Worm (Caenorhabditis elegans) whole organism, L2 larva: ENCODE results near the gene Y55H10A.2.
"Not testable (repeated sequence)": the region's sequence is repeated elsewhere in the genome, so short reads cannot be mapped to it uniquely, and the experiment has no call there.

Experiments
- Y55F3AM.14 ChIP-seq: fragments of 200-800 bp; sonication (Bioruptor generic); optimal IDR thresholded peaks from 2 replicates; lab custom pipeline; 2018; ENCODE audit warnings: mild to moderate bottlenecking, missing genetic modification characterization, missing compliant biosample characterization
- ZK546.5 ChIP-seq: sonication (generic microtip); optimal IDR thresholded peaks from 2 replicates; lab custom pipeline; 2017; ENCODE audit warnings: missing biosample characterization, missing genetic modification characterization
- alr-1 ChIP-seq: fragments of 150-350 bp; optimal IDR thresholded peaks from 2 replicates; lab custom pipeline; 2014; ENCODE audit warnings: missing biosample characterization, missing genetic modification characterization
- aly-2 ChIP-seq: fragments of 150-350 bp; optimal IDR thresholded peaks from 2 replicates; lab custom pipeline; 2014; ENCODE audit warnings: missing biosample characterization, missing genetic modification characterization
- ama-1 ChIP-seq: fragments of 150-350 bp; optimal IDR thresholded peaks from 2 replicates; lab custom pipeline; 2018; ENCODE audit warnings: inconsistent platforms
- ceh-16 ChIP-seq: fragments of 150-350 bp; optimal IDR thresholded peaks from 2 replicates; lab custom pipeline; 2014; ENCODE audit warnings: missing biosample characterization, missing genetic modification characterization
- ceh-82 ChIP-seq: fragments of 150-350 bp; optimal IDR thresholded peaks from 2 replicates; lab custom pipeline; 2014; ENCODE audit warnings: missing biosample characterization, missing genetic modification characterization
- crh-2 ChIP-seq: sonication (generic microtip); optimal IDR thresholded peaks from 2 replicates; lab custom pipeline; 2017; ENCODE audit warnings: missing biosample characterization, missing genetic modification characterization
- dmd-4 ChIP-seq: sonication (generic microtip); optimal IDR thresholded peaks from 2 replicates; lab custom pipeline; 2017; ENCODE audit warnings: missing biosample characterization, missing genetic modification characterization
- egl-27 ChIP-seq: sonication (generic microtip); optimal IDR thresholded peaks from 3 replicates; lab custom pipeline; 2017; ENCODE audit warnings: missing biosample characterization, missing genetic modification reagents, missing genetic modification characterization
- elt-1 ChIP-seq: fragments of 150-350 bp; optimal IDR thresholded peaks from 2 replicates; lab custom pipeline; 2014; ENCODE audit warnings: missing biosample characterization, missing genetic modification characterization
- fos-1 ChIP-seq: fragments of 150-350 bp; optimal IDR thresholded peaks from 2 replicates; lab custom pipeline; 2014; ENCODE audit warnings: missing biosample characterization, missing genetic modification characterization
- gmeb-1 ChIP-seq: fragments of 150-350 bp; optimal IDR thresholded peaks from 2 replicates; lab custom pipeline; 2014; ENCODE audit warnings: missing biosample characterization, missing genetic modification characterization
- lin-13 ChIP-seq: fragments of 150-350 bp; optimal IDR thresholded peaks from 2 replicates; lab custom pipeline; 2014; ENCODE audit warnings: missing biosample characterization, missing genetic modification reagents, missing genetic modification characterization
- lsy-2 ChIP-seq, 2 experiments: fragments of 150-350 bp in 1 of 2; sonication (generic microtip) in 1 of 2; optimal IDR thresholded peaks; 2 replicates each; lab custom pipeline; 2014 to 2017; ENCODE audit warnings: missing biosample characterization in 2 of 2, missing genetic modification characterization in 2 of 2
- mab-5 ChIP-seq: fragments of 150-350 bp; optimal IDR thresholded peaks from 2 replicates; lab custom pipeline; 2014; ENCODE audit warnings: missing biosample characterization, missing genetic modification characterization
- mbf-1 ChIP-seq: sonication (generic microtip); optimal IDR thresholded peaks from 2 replicates; lab custom pipeline; 2017; ENCODE audit warnings: missing biosample characterization, missing genetic modification characterization
- nhr-10 ChIP-seq: sonication (generic microtip); optimal IDR thresholded peaks from 2 replicates; lab custom pipeline; 2017; ENCODE audit warnings: missing biosample characterization, missing genetic modification characterization
- nhr-11 ChIP-seq: fragments of 150-350 bp; optimal IDR thresholded peaks from 2 replicates; lab custom pipeline; 2014; ENCODE audit warnings: missing biosample characterization, missing genetic modification characterization
- nhr-12 ChIP-seq: fragments of 150-350 bp; optimal IDR thresholded peaks from 2 replicates; lab custom pipeline; 2014; ENCODE audit warnings: missing biosample characterization, missing genetic modification characterization
- nhr-129 ChIP-seq: fragments of 150-350 bp; optimal IDR thresholded peaks from 2 replicates; lab custom pipeline; 2014; ENCODE audit warnings: missing biosample characterization, missing genetic modification characterization
- nhr-21 ChIP-seq: fragments of 150-350 bp; optimal IDR thresholded peaks from 2 replicates; lab custom pipeline; 2014; ENCODE audit warnings: missing biosample characterization, missing genetic modification characterization
- nhr-6 ChIP-seq: fragments of 150-350 bp; optimal IDR thresholded peaks from 2 replicates; lab custom pipeline; 2014; ENCODE audit warnings: missing biosample characterization, missing genetic modification characterization
- sem-4 ChIP-seq: fragments of 150-350 bp; optimal IDR thresholded peaks from 2 replicates; lab custom pipeline; 2014; ENCODE audit warnings: missing biosample characterization, missing genetic modification reagents, missing genetic modification characterization
- skn-1 ChIP-seq: sonication (generic microtip); optimal IDR thresholded peaks from 2 replicates; lab custom pipeline; 2017; ENCODE audit warnings: missing biosample characterization, missing genetic modification characterization
- sma-3 ChIP-seq: sonication (generic microtip); optimal IDR thresholded peaks from 2 replicates; lab custom pipeline; 2016; ENCODE audit warnings: missing genetic modification reagents, missing genetic modification characterization, missing compliant biosample characterization
- sma-9 ChIP-seq, 2 experiments: fragments of 150-350 bp in 1 of 2; sonication (generic microtip) in 1 of 2; optimal IDR thresholded peaks; 2 replicates each; lab custom pipeline; 2014 to 2016; ENCODE audit warnings: missing genetic modification characterization in 2 of 2, mild to moderate bottlenecking in 1 of 2, missing biosample characterization in 1 of 2, missing compliant biosample characterization in 1 of 2, missing genetic modification reagents in 1 of 2, moderate library complexity in 1 of 2
- snpc-4 ChIP-seq: fragments of 150-350 bp; optimal IDR thresholded peaks from 2 replicates; lab custom pipeline; 2014; ENCODE audit warnings: missing biosample characterization, missing genetic modification characterization
- unc-55 ChIP-seq: fragments of 150-350 bp; sonication (generic microtip); optimal IDR thresholded peaks from 3 replicates; lab custom pipeline; 2014; ENCODE audit warnings: missing biosample characterization, missing genetic modification reagents, missing genetic modification characterization
- zag-1 ChIP-seq: fragments of 150-350 bp; optimal IDR thresholded peaks from 2 replicates; lab custom pipeline; 2014; ENCODE audit warnings: missing biosample characterization, missing genetic modification characterization
- ztf-11 ChIP-seq: sonication (generic microtip); optimal IDR thresholded peaks from 2 replicates; lab custom pipeline; 2017; ENCODE audit warnings: missing biosample characterization, missing genetic modification characterization
- ztf-4 ChIP-seq: fragments of 150-350 bp; optimal IDR thresholded peaks from 2 replicates; lab custom pipeline; 2014; ENCODE audit warnings: missing biosample characterization, missing genetic modification characterization

Y55H10A.2 gene

DNA sequence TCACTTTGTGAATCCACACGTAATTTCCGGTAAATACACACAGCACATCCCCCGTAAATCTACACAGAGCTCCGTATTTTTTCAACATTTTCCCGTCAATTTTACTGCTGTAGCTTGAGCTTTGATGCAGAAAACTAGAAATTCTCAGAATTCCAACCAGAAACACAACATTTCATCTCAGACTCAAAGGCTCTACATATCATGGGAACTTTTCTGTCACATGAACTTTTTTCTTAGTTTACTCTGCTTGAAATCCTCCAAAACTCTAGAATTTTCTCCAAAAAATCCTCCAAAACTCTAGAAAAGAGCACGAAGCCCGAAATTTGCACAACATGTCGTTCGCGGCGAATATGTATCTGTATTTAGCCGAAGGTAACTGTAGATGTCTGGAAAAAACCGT lies at the start of gene Y55H10A.2:
Y55H10A.2 (plus strand) TSS at position 301 of the 400 bp plus-strand sequence.
- TF ChIP-seq ceh-16 (tag; lab: Kevin White, UChicago) (no peak), fos-1 (no peak), ceh-82 (no peak)

DNA sequence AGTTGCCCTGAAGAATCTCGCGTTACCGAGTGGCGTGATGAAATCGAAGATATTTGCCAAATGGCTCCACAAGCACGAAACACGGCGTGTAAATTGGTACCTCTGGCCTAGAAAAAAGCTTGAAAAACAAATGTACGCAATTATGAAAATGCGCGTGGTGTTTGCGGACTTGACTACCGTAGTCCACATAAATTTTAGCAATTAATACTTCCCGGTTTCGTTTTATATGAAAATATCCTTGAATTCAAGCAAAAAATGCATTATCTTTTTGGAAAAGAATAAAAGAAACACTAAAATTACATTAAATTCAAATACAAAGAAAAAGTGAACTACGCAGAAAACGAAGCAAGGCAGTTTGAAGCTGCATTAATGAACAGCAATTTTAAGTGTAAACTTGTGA lies 49.2 kb upstream of the Y55H10A.2 start:
- TF ChIP-seq lsy-2 (tag; optimal IDR thresholded peaks at IDR 0.05; lab: Kevin White, UChicago) = peak in 1 of 2 experiments; percentile 44

DNA sequence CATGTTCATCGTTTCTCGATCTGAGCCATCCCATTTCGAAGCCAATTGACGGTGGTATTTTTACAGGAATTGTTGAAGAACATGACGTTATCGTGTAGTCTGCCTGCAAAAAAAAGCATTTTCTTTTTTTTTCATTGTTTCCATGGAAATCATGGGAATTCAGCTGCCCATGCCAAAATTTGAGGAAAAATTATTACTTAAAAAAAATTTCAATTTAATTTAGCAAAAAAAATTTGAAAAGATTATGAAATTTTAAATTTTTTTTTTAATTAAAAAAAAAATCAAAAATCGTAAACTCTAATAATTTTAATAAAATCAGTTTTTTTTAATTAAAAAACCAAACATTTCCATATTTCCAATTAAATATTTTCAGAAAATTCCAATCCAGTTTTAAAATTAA lies 31.6 kb upstream of the Y55H10A.2 start, which contains the start of gene F42A6.5:
F42A6.5 (minus strand) TSS at position 101 of the 400 bp plus-strand sequence.
- not testable (repeated sequence) for TF ChIP-seq elt-1; zag-1 (tag; lab: Kevin White, UChicago); ZK546.5 (tag; lab: Kevin White, UChicago)

DNA sequence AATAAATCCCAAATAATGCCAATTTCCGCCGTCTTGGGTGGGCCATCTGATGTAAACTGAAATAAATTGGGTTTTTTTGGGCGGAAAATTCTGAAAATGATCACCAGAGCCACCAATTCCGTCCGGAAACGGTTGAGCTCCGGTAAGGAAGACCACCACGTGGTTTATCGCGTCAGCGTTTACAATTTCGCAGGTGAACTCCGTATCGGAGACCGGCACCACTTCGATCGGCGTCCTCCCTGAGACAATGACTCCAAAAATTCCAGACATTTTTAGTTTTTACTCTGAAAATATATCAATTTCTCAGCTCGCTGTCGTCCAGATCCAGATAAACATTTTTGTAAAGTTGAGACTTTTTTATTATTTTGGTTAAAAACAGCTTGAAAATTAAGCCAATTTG lies 26.7 kb upstream of the Y55H10A.2 start, which contains the start of gene F42A6.6:
F42A6.6 (minus strand) TSS at position 289 of the 400 bp plus-strand sequence.
- TF ChIP-seq crh-2 (tag; lab: Kevin White, UChicago) = no peak
- peak; percentile 13 for TF ChIP-seq lin-13 (GFP tag; lab: Kevin White, UChicago)
- TF ChIP-seq nhr-21 (tag; lab: Kevin White, UChicago) = peak; percentile 11
- peak; percentile 29 for TF ChIP-seq sma-9 (GFP tag; optimal IDR thresholded peaks at IDR 0.05; lab: Kevin White, UChicago)
- no peak for TF ChIP-seq sma-9 (tag; optimal IDR thresholded peaks at IDR 0.05; lab: Kevin White, UChicago)
- TF ChIP-seq ztf-4 (tag; lab: Kevin White, UChicago) = no peak
- TF ChIP-seq gmeb-1 (tag; lab: Kevin White, UChicago) = peak; percentile 39
- TF ChIP-seq snpc-4 (tag; lab: Kevin White, UChicago) = no peak
- TF ChIP-seq alr-1 (tag; lab: Kevin White, UChicago) = no peak
- TF ChIP-seq nhr-12 (tag; lab: Kevin White, UChicago) = no peak
- TF ChIP-seq nhr-11 = no peak
- no peak for TF ChIP-seq nhr-6 (tag; lab: Kevin White, UChicago)
- peak in 1 of 2 experiments; percentile 33 for TF ChIP-seq lsy-2 (tag; optimal IDR thresholded peaks at IDR 0.05; lab: Kevin White, UChicago)
- no peak for TF ChIP-seq ztf-11
- peak; percentile 72 for TF ChIP-seq ama-1 (lab: Kevin White, UChicago)
- TF ChIP-seq sem-4 (tag; lab: Kevin White, UChicago) = peak; percentile 4

DNA sequence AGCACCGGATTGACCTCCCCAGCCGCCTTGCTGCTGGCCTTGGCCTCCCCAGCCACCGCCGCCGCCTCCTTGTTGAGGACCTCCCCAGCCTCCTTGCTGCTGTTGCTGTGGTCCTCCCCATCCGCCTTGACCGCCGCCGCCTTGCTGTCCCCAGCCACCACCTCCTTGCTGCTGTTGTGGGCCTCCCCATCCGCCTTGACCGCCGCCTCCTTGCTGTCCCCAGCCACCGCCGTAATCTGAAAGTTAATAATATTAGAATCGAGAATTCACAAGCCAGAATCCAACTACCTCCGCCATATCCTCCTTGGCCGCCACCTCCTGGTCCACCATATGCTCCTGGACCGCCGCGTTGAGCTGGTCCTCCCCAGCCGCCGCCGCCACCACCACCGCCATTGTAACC lies 26.0 kb upstream of the Y55H10A.2 start:
- TF ChIP-seq mbf-1 = no peak
- TF ChIP-seq nhr-21 (tag; lab: Kevin White, UChicago) = no peak
- no peak for TF ChIP-seq aly-2 (tag; lab: Kevin White, UChicago)
- TF ChIP-seq, all 48 proteins: peak for 0

DNA sequence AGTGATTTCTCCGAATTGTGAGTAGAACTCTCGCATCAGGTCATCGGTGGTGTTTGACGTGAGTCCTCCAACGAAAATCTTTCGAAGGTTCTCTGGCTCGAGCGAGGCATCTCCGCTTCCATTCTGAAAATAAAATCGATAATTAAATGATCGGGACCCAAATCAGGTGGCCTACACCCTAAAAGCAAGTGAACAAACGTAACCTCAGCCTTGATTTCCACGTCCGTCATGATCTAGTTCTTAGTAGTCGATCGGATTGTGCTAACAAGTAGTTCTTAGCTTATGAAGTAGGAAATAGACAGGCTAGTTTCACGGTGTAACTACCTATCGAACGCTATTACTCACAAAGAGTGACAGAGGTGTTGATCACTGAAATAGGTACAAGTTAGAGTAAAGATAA lies 25.1 kb upstream of the Y55H10A.2 start:
- TF ChIP-seq skn-1 (tag; lab: Kevin White, UChicago) = no peak
- no peak for TF ChIP-seq sma-3 (GFP tag; lab: Kevin White, UChicago)
- TF ChIP-seq nhr-129 = no peak
- no peak for TF ChIP-seq sem-4 (tag; lab: Kevin White, UChicago)
- TF ChIP-seq nhr-12 (tag; lab: Kevin White, UChicago) = no peak
- TF ChIP-seq ztf-4 (tag; lab: Kevin White, UChicago) = no peak
- no peak for TF ChIP-seq sma-9 (GFP tag; optimal IDR thresholded peaks at IDR 0.05; lab: Kevin White, UChicago)
- TF ChIP-seq sma-9 (tag; optimal IDR thresholded peaks at IDR 0.05; lab: Kevin White, UChicago) = no peak
- TF ChIP-seq crh-2 (tag; lab: Kevin White, UChicago) = no peak
- TF ChIP-seq Y55F3AM.14 = no peak
- TF ChIP-seq mab-5 (tag; lab: Kevin White, UChicago) = no peak
- TF ChIP-seq egl-27 (tag; lab: Kevin White, UChicago) = no peak
- no peak for TF ChIP-seq dmd-4 (tag; lab: Kevin White, UChicago)
- no peak for TF ChIP-seq nhr-10 (tag; lab: Kevin White, UChicago)
- TF ChIP-seq unc-55 (GFP tag; lab: Kevin White, UChicago) = no peak
